Fruit fly (Drosophila melanogaster): ENCODE results near the gene CG31139.

The CG31139 gene

dm6 chr3R:22767599-22767998 lies 18.7 kb upstream of the CG31139 start, which contains the start of gene CG13841:
Gene CG13841 (minus strand): TSS chr3R:22767699.
- no peak for TF ChIP-seq pan (optimal IDR thresholded peaks at IDR 0.05)
- TF ChIP-seq EcR (GFP tag; optimal IDR thresholded peaks at IDR 0.05): no peak
- TF ChIP-seq CG8478 (optimal IDR thresholded peaks at IDR 0.05): no peak
- TF ChIP-seq usp (GFP tag; optimal IDR thresholded peaks at IDR 0.05): no peak
- TF ChIP-seq psq (optimal IDR thresholded peaks at IDR 0.05): no peak

dm6 chr3R:22766072-22766471 lies 17.2 kb upstream of the CG31139 start, which contains the start of gene Nepl15:
Gene Nepl15 (minus strand): TSS chr3R:22766172.
- no peak for TF ChIP-seq pan (optimal IDR thresholded peaks at IDR 0.05)
- TF ChIP-seq usp (GFP tag; optimal IDR thresholded peaks at IDR 0.05): no peak

dm6 chr3R:22763587-22763986 lies 14.7 kb upstream of the CG31139 start, which contains the start of gene Nepl14:
Gene Nepl14 (minus strand): TSS chr3R:22763711.
- TF ChIP-seq usp (GFP tag; optimal IDR thresholded peaks at IDR 0.05): no peak
- TF ChIP-seq CG8478 (optimal IDR thresholded peaks at IDR 0.05): no peak
- no peak for TF ChIP-seq pan (optimal IDR thresholded peaks at IDR 0.05)
- no peak for TF ChIP-seq Dll (optimal IDR thresholded peaks at IDR 0.05)
- TF ChIP-seq EcR (GFP tag; optimal IDR thresholded peaks at IDR 0.05): no peak
- no peak for TF ChIP-seq psq (optimal IDR thresholded peaks at IDR 0.05)

dm6 chr3R:22760988-22761387 lies 12.1 kb upstream of the CG31139 start, which contains the start of gene Nepl13:
Gene Nepl13 (minus strand): TSS chr3R:22761076.
- TF ChIP-seq CG8478 (optimal IDR thresholded peaks at IDR 0.05) (no peak), Dll (optimal IDR thresholded peaks at IDR 0.05) (no peak), usp (GFP tag; optimal IDR thresholded peaks at IDR 0.05) (no peak), EcR (GFP tag; optimal IDR thresholded peaks at IDR 0.05) (no peak), psq (optimal IDR thresholded peaks at IDR 0.05) (no peak), pan (optimal IDR thresholded peaks at IDR 0.05) (no peak)

- no peak for TF ChIP-seq EcR (GFP tag; optimal IDR thresholded peaks at IDR 0.05)
- TF ChIP-seq pan (optimal IDR thresholded peaks at IDR 0.05): no peak
- no peak for TF ChIP-seq usp (GFP tag; optimal IDR thresholded peaks at IDR 0.05)
- no peak for TF ChIP-seq psq (optimal IDR thresholded peaks at IDR 0.05)
- no peak for TF ChIP-seq CG8478 (optimal IDR thresholded peaks at IDR 0.05)
- TF ChIP-seq Dll (optimal IDR thresholded peaks at IDR 0.05): no peak
Measured at dm6 chr3R:22757117-22757516, 8.3 kb upstream of the CG31139 start.

dm6 chr3R:22756289-22756688 lies 7.4 kb upstream of the CG31139 start:
- TF ChIP-seq pan (optimal IDR thresholded peaks at IDR 0.05) (no peak), usp (GFP tag; optimal IDR thresholded peaks at IDR 0.05) (no peak), Dll (optimal IDR thresholded peaks at IDR 0.05) (no peak), CG8478 (optimal IDR thresholded peaks at IDR 0.05) (no peak), psq (optimal IDR thresholded peaks at IDR 0.05) (no peak), EcR (GFP tag; optimal IDR thresholded peaks at IDR 0.05) (no peak)

dm6 chr3R:22755187-22755777 lies 6.4 kb upstream of the CG31139 start:
- TF ChIP-seq psq (optimal IDR thresholded peaks at IDR 0.05): no peak
- TF ChIP-seq Dll (optimal IDR thresholded peaks at IDR 0.05): peak; percentile 27

- TF ChIP-seq Dll (optimal IDR thresholded peaks at IDR 0.05) (peak; percentile 61), EcR (GFP tag; optimal IDR thresholded peaks at IDR 0.05) (no peak)
Measured at dm6 chr3R:22753895-22754774, 5.3 kb upstream of the CG31139 start.

dm6 chr3R:22753600-22753894 lies 4.7 kb upstream of the CG31139 start:
- TF ChIP-seq psq (optimal IDR thresholded peaks at IDR 0.05) (no peak), EcR (GFP tag; optimal IDR thresholded peaks at IDR 0.05) (no peak), usp (GFP tag; optimal IDR thresholded peaks at IDR 0.05) (no peak), pan (optimal IDR thresholded peaks at IDR 0.05) (no peak), CG8478 (optimal IDR thresholded peaks at IDR 0.05) (no peak), Dll (optimal IDR thresholded peaks at IDR 0.05) (no peak)

- TF ChIP-seq EcR (GFP tag; optimal IDR thresholded peaks at IDR 0.05) (no peak), psq (optimal IDR thresholded peaks at IDR 0.05) (no peak), pan (optimal IDR thresholded peaks at IDR 0.05) (no peak), Dll (optimal IDR thresholded peaks at IDR 0.05) (no peak), CG8478 (optimal IDR thresholded peaks at IDR 0.05) (no peak)
Measured at dm6 chr3R:22752929-22753328, 4.1 kb upstream of the CG31139 start.

- TF ChIP-seq usp (GFP tag; optimal IDR thresholded peaks at IDR 0.05) (no peak), pan (optimal IDR thresholded peaks at IDR 0.05) (no peak), CG8478 (optimal IDR thresholded peaks at IDR 0.05) (no peak), Dll (optimal IDR thresholded peaks at IDR 0.05) (no peak), psq (optimal IDR thresholded peaks at IDR 0.05) (no peak)
Measured at dm6 chr3R:22751698-22752097, 2.8 kb upstream of the CG31139 start.

- no peak for TF ChIP-seq EcR (GFP tag; optimal IDR thresholded peaks at IDR 0.05)
- no peak for TF ChIP-seq pan (optimal IDR thresholded peaks at IDR 0.05)
- no peak for TF ChIP-seq Dll (optimal IDR thresholded peaks at IDR 0.05)
- no peak for TF ChIP-seq psq (optimal IDR thresholded peaks at IDR 0.05)
- no peak for TF ChIP-seq CG8478 (optimal IDR thresholded peaks at IDR 0.05)
- TF ChIP-seq usp (GFP tag; optimal IDR thresholded peaks at IDR 0.05): no peak
Measured at dm6 chr3R:22751111-22751510, 2.3 kb upstream of the CG31139 start.

- no peak for TF ChIP-seq pan (optimal IDR thresholded peaks at IDR 0.05)
- TF ChIP-seq CG8478 (optimal IDR thresholded peaks at IDR 0.05): no peak
- TF ChIP-seq psq (optimal IDR thresholded peaks at IDR 0.05): no peak
- no peak for TF ChIP-seq usp (GFP tag; optimal IDR thresholded peaks at IDR 0.05)
- TF ChIP-seq Dll (optimal IDR thresholded peaks at IDR 0.05): no peak
- no peak for TF ChIP-seq EcR (GFP tag; optimal IDR thresholded peaks at IDR 0.05)
Measured at dm6 chr3R:22750534-22750947, 1.7 kb upstream of the CG31139 start, which contains the start of the genes rumi, CG7029 and Usp12-46. Gene rumi (minus strand): TSS chr3R:22750597. Gene CG7029 (plus strand): TSS chr3R:22750901. Gene Usp12-46 (plus strand): TSS chr3R:22750901.
